Worm (Caenorhabditis elegans) whole organism, L1 larva: ENCODE measurements around the gene apn-1.
A peak's percentile ranks its signal among the peaks of the same experiment; 100 is the strongest.

Experiments used
- C04F5.9 ChIP-seq: sonication (generic microtip); optimal IDR thresholded peaks from 2 replicates; lab custom pipeline; 2016; ENCODE audit warnings: missing genetic modification characterization, missing compliant biosample characterization
- C16A3.4 ChIP-seq: fragments of 150-350 bp; optimal IDR thresholded peaks from 2 replicates; lab custom pipeline; 2014; ENCODE audit warnings: missing biosample characterization, missing genetic modification characterization
- aha-1 ChIP-seq: fragments of 150-350 bp; optimal IDR thresholded peaks from 2 replicates; lab custom pipeline; 2014; ENCODE audit warnings: missing biosample characterization, missing genetic modification characterization
- alr-1 ChIP-seq: fragments of 200-800 bp; sonication (Bioruptor generic); optimal IDR thresholded peaks from 2 replicates; lab custom pipeline; 2018; ENCODE audit warnings: borderline replicate concordance, mild to moderate bottlenecking, missing genetic modification characterization, missing compliant biosample characterization
- ama-1 ChIP-seq: fragments of 150-350 bp; optimal IDR thresholded peaks from 2 replicates; lab custom pipeline; 2014
- blmp-1 ChIP-seq: fragments of 150-350 bp; optimal IDR thresholded peaks from 2 replicates; lab custom pipeline; 2014; ENCODE audit warnings: missing biosample characterization, missing genetic modification characterization
- ceh-8 ChIP-seq: fragments of 200-800 bp; sonication (Bioruptor generic); optimal IDR thresholded peaks from 2 replicates; lab custom pipeline; 2018; ENCODE audit warnings: mild to moderate bottlenecking, missing genetic modification characterization, moderate library complexity, missing compliant biosample characterization
- ceh-82 ChIP-seq, 3 experiments: fragments of 150-350 bp in 1 of 3; sonication (generic microtip) in 2 of 3; optimal IDR thresholded peaks; 2 replicates each; lab custom pipeline; 2014 to 2017; ENCODE audit warnings: missing biosample characterization in 3 of 3, missing genetic modification characterization in 3 of 3
- ceh-90 ChIP-seq: sonication (generic microtip); optimal IDR thresholded peaks from 2 replicates; lab custom pipeline; 2016; ENCODE audit warnings: missing genetic modification characterization, missing compliant biosample characterization
- ces-1 ChIP-seq: fragments of 150-350 bp; optimal IDR thresholded peaks from 2 replicates; lab custom pipeline; 2014; ENCODE audit warnings: missing biosample characterization, missing genetic modification reagents, missing genetic modification characterization
- dpl-1 ChIP-seq, 3 experiments: fragments of 150-350 bp in 2 of 3; sonication (generic microtip) in 1 of 3; optimal IDR thresholded peaks; 2 replicates each; lab custom pipeline; 2014 to 2017; ENCODE audit warnings: missing biosample characterization in 3 of 3, missing genetic modification characterization in 3 of 3, missing genetic modification reagents in 3 of 3
- dsc-1 ChIP-seq: sonication (generic microtip); optimal IDR thresholded peaks from 2 replicates; lab custom pipeline; 2016; ENCODE audit warnings: mild to moderate bottlenecking, missing genetic modification characterization, missing compliant biosample characterization
- efl-1 ChIP-seq, 4 experiments: fragments of 150-350 bp; optimal IDR thresholded peaks in 3 of 4; peaks in 1 of 4; 1 replicate in 1 of 4; 2 replicates in 3 of 4; lab custom pipeline; 2014; ENCODE audit warnings: missing biosample characterization in 2 of 4, missing genetic modification characterization in 2 of 4, missing genetic modification reagents in 2 of 4
- elt-2 ChIP-seq: sonication (generic microtip); optimal IDR thresholded peaks from 2 replicates; lab custom pipeline; 2016; ENCODE audit warnings: missing genetic modification characterization, mild to moderate bottlenecking, inconsistent platforms, missing compliant biosample characterization, missing genetic modification reagents
- elt-3 ChIP-seq, 6 experiments: fragments of 150-350 bp in 1 of 6; sonication (generic microtip); optimal IDR thresholded peaks; 2 replicates each; lab custom pipeline; 2017 to 2018; ENCODE audit warnings: missing biosample characterization in 6 of 6, missing genetic modification characterization in 6 of 6, inconsistent platforms in 1 of 6
- ets-5 ChIP-seq: fragments of 200-800 bp; sonication (Bioruptor generic); IDR thresholded peaks from 2 replicates; pipeline ENCODE4 v1.3.6; 2022; ENCODE audit warnings: missing genetic modification characterization, missing compliant biosample characterization
- fkh-10 ChIP-seq: sonication (generic microtip); optimal IDR thresholded peaks from 2 replicates; lab custom pipeline; 2017; ENCODE audit warnings: missing biosample characterization, missing genetic modification reagents, missing genetic modification characterization
- fkh-8 ChIP-seq: sonication (generic microtip); optimal IDR thresholded peaks from 2 replicates; lab custom pipeline; 2016; ENCODE audit warnings: mild to moderate bottlenecking, missing genetic modification characterization, missing compliant biosample characterization
- hpl-2 ChIP-seq: fragments of 150-350 bp; optimal IDR thresholded peaks from 2 replicates; lab custom pipeline; 2014; ENCODE audit warnings: missing biosample characterization, missing genetic modification reagents, missing genetic modification characterization
- jun-1 ChIP-seq: fragments of 150-350 bp; optimal IDR thresholded peaks from 2 replicates; lab custom pipeline; 2014; ENCODE audit warnings: missing biosample characterization, missing genetic modification reagents, missing genetic modification characterization
- lin-13 ChIP-seq: fragments of 150-350 bp; optimal IDR thresholded peaks from 2 replicates; lab custom pipeline; 2014; ENCODE audit warnings: missing biosample characterization, missing genetic modification reagents, missing genetic modification characterization
- lin-14 ChIP-seq: fragments of 200-800 bp; sonication (Bioruptor generic); optimal IDR thresholded peaks from 2 replicates; lab custom pipeline; 2018; ENCODE audit warnings: mild to moderate bottlenecking, missing genetic modification characterization, moderate library complexity, missing compliant biosample characterization
- lin-15B ChIP-seq: fragments of 150-350 bp; sonication (generic microtip); optimal IDR thresholded peaks from 3 replicates; lab custom pipeline; 2014; ENCODE audit warnings: missing biosample characterization, missing genetic modification characterization
- lin-35 ChIP-seq, 2 experiments: fragments of 150-350 bp; optimal IDR thresholded peaks; 2 replicates each; lab custom pipeline; 2014; ENCODE audit warnings: missing biosample characterization in 2 of 2, missing genetic modification characterization in 2 of 2, missing genetic modification reagents in 2 of 2
- lin-39 ChIP-seq: fragments of 150-350 bp; optimal IDR thresholded peaks from 2 replicates; lab custom pipeline; 2014; ENCODE audit warnings: missing biosample characterization, missing genetic modification reagents, missing genetic modification characterization
- lir-3 ChIP-seq: sonication (generic microtip); optimal IDR thresholded peaks from 2 replicates; lab custom pipeline; 2016; ENCODE audit warnings: mild to moderate bottlenecking, missing genetic modification characterization, moderate library complexity, missing compliant biosample characterization; ENCODE audit not compliant: poor library complexity
- lsy-2 ChIP-seq, 2 experiments: fragments of 150-350 bp; optimal IDR thresholded peaks; 2 replicates each; lab custom pipeline; 2014; ENCODE audit warnings: missing biosample characterization in 2 of 2, missing genetic modification characterization in 2 of 2
- mdl-1 ChIP-seq, 2 experiments: fragments of 150-350 bp; optimal IDR thresholded peaks; 2 replicates each; lab custom pipeline; 2014 to 2017; ENCODE audit warnings: missing biosample characterization in 2 of 2, missing genetic modification characterization in 2 of 2, inconsistent platforms in 1 of 2
- mep-1 ChIP-seq: fragments of 150-350 bp; optimal IDR thresholded peaks from 2 replicates; lab custom pipeline; 2014; ENCODE audit warnings: missing biosample characterization, missing genetic modification characterization
- nhr-12 ChIP-seq: sonication (generic microtip); optimal IDR thresholded peaks from 2 replicates; lab custom pipeline; 2017; ENCODE audit warnings: missing biosample characterization, missing genetic modification characterization
- nhr-19 ChIP-seq: fragments of 200-800 bp; sonication (Bioruptor generic); conservative IDR thresholded peaks from 2 replicates; pipeline ENCODE4 v1.3.6; 2022; ENCODE audit warnings: missing genetic modification characterization, missing compliant biosample characterization
- nhr-20 ChIP-seq: sonication (generic microtip); optimal IDR thresholded peaks from 2 replicates; lab custom pipeline; 2016; ENCODE audit warnings: mild to moderate bottlenecking, missing genetic modification characterization, missing compliant biosample characterization
- nhr-237 ChIP-seq: fragments of 150-350 bp; optimal IDR thresholded peaks from 2 replicates; lab custom pipeline; 2014; ENCODE audit warnings: missing biosample characterization, missing genetic modification characterization
- nhr-28 ChIP-seq: fragments of 150-350 bp; optimal IDR thresholded peaks from 2 replicates; lab custom pipeline; 2014; ENCODE audit warnings: missing biosample characterization, missing genetic modification characterization
- nhr-47 ChIP-seq: sonication (generic microtip); optimal IDR thresholded peaks from 2 replicates; lab custom pipeline; 2016; ENCODE audit warnings: mild to moderate bottlenecking, missing genetic modification characterization, moderate library complexity, missing compliant biosample characterization
- nhr-71 ChIP-seq: sonication (generic microtip); optimal IDR thresholded peaks from 2 replicates; lab custom pipeline; 2016; ENCODE audit warnings: mild to moderate bottlenecking, missing genetic modification characterization, moderate library complexity, missing compliant biosample characterization
- nhr-77 ChIP-seq: fragments of 150-350 bp; optimal IDR thresholded peaks from 2 replicates; lab custom pipeline; 2014; ENCODE audit warnings: missing biosample characterization, missing genetic modification characterization
- nhr-84 ChIP-seq: sonication (generic microtip); optimal IDR thresholded peaks from 2 replicates; lab custom pipeline; 2017; ENCODE audit warnings: missing biosample characterization, missing genetic modification characterization
- rnt-1 ChIP-seq: sonication (generic microtip); optimal IDR thresholded peaks from 2 replicates; lab custom pipeline; 2016; ENCODE audit warnings: mild to moderate bottlenecking, missing genetic modification characterization, moderate library complexity, missing compliant biosample characterization
- skn-1 ChIP-seq: fragments of 150-350 bp; optimal IDR thresholded peaks from 2 replicates; lab custom pipeline; 2014; ENCODE audit warnings: missing biosample characterization, missing genetic modification characterization
- snpc-4 ChIP-seq: fragments of 150-350 bp; optimal IDR thresholded peaks from 2 replicates; lab custom pipeline; 2014; ENCODE audit warnings: missing biosample characterization, missing genetic modification characterization
- snu-23 ChIP-seq: sonication (generic microtip); optimal IDR thresholded peaks from 2 replicates; lab custom pipeline; 2016; ENCODE audit warnings: missing genetic modification characterization, missing compliant biosample characterization
- sox-4 ChIP-seq: sonication (generic microtip); optimal IDR thresholded peaks from 2 replicates; lab custom pipeline; 2016; ENCODE audit warnings: missing genetic modification characterization, missing compliant biosample characterization
- sptf-1 ChIP-seq: fragments of 150-350 bp; optimal IDR thresholded peaks from 2 replicates; lab custom pipeline; 2014; ENCODE audit warnings: missing biosample characterization, missing genetic modification characterization
- sup-37 ChIP-seq: fragments of 200-800 bp; sonication (Bioruptor generic); optimal IDR thresholded peaks from 2 replicates; lab custom pipeline; 2018; ENCODE audit warnings: mild to moderate bottlenecking, missing genetic modification characterization, missing compliant biosample characterization
- swsn-7 ChIP-seq: sonication (generic microtip); optimal IDR thresholded peaks from 2 replicates; lab custom pipeline; 2016; ENCODE audit warnings: missing genetic modification characterization, missing compliant biosample characterization
- tbx-2 ChIP-seq: sonication (generic microtip); optimal IDR thresholded peaks from 2 replicates; lab custom pipeline; 2016; ENCODE audit warnings: missing genetic modification characterization, missing compliant biosample characterization
- unc-30 ChIP-seq: sonication (generic microtip); optimal IDR thresholded peaks from 2 replicates; lab custom pipeline; 2017; ENCODE audit warnings: missing biosample characterization, missing genetic modification characterization
- vab-15 ChIP-seq: sonication (generic microtip); optimal IDR thresholded peaks from 2 replicates; lab custom pipeline; 2017; ENCODE audit warnings: missing genotype, mild to moderate bottlenecking, missing genetic modification characterization, missing compliant biosample characterization
- xbp-1 ChIP-seq: sonication (generic microtip); optimal IDR thresholded peaks from 2 replicates; lab custom pipeline; 2016; ENCODE audit warnings: missing genetic modification characterization, missing compliant biosample characterization
- ztf-11 ChIP-seq, 2 experiments: sonication (generic microtip); optimal IDR thresholded peaks; 2 replicates each; lab custom pipeline; 2016 to 2017; ENCODE audit warnings: missing genetic modification characterization in 2 of 2, missing biosample characterization in 1 of 2, missing compliant biosample characterization in 1 of 2

apn-1 gene

DNA sequence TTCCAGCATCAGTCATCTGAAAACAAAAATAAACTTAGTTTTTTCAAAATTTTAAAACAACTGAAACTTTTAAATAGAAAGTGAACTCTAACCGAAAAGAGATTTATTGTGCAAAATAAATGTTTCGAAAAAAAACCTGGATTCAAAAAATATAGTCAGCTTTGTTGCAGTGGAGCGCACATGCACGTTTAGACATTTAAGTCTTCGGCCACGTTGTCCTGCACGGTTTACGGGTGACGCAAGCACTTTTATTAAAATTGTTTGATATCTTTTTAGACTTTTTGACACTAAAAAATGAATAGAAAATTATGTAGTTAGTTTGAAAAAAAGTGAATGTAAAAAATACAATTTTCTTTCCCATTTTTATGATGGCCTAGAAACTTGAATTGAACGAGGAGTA, 7.9 kb upstream of the apn-1 start, which contains the start of the genes ubh-4 and algn-6 (continued):
- TF ChIP-seq nhr-19 (peak; percentile 50), C04F5.9 (no peak), lin-35 (GFP tag; optimal IDR thresholded peaks at IDR 0.05; lab: Kevin White, UChicago) (peak; percentile 62 to 80), hpl-2 (GFP tag; lab: Kevin White, UChicago) (no peak), aha-1 (no peak), sox-4 (tag; lab: Kevin White, UChicago) (no peak), C16A3.4 (tag; lab: Kevin White, UChicago) (peak; percentile 82), mep-1 (peak; percentile 78), nhr-12 (tag; lab: Kevin White, UChicago) (no peak), unc-30 (tag; lab: Kevin White, UChicago) (no peak), ces-1 (GFP tag; lab: Kevin White, UChicago) (no peak), lin-39 (tag; lab: Kevin White, UChicago) (no peak), tbx-2 (tag; lab: Kevin White, UChicago) (peak; percentile 53), fkh-10 (GFP tag; lab: Kevin White, UChicago) (no peak), lin-14 (GFP tag; lab: Kevin White, UChicago) (peak; percentile 76), dsc-1 (tag; lab: Kevin White, UChicago) (peak; percentile 28), ceh-8 (GFP tag; lab: Kevin White, UChicago) (no peak), ceh-82 (tag; optimal IDR thresholded peaks at IDR 0.05; lab: Kevin White, UChicago) (no peak), nhr-77 (peak; percentile 38), ceh-90 (tag; lab: Kevin White, UChicago) (peak; percentile 66), elt-3 (tag; optimal IDR thresholded peaks at IDR 0.05; lab: Kevin White, UChicago) (peak in 1 of 6 experiments; percentile 49), lsy-2 (tag; optimal IDR thresholded peaks at IDR 0.05; lab: Kevin White, UChicago) (peak; percentile 81 to 96), elt-2 (tag; lab: Kevin White, UChicago) (no peak), ama-1 (no peak), fkh-8 (tag; lab: Kevin White, UChicago) (peak; percentile 49), sup-37 (GFP tag; lab: Kevin White, UChicago) (no peak), nhr-237 (no peak), lir-3 (peak; percentile 80), nhr-28 (tag; lab: Kevin White, UChicago) (no peak), ztf-11 (tag; optimal IDR thresholded peaks at IDR 0.05; lab: Kevin White, UChicago) (peak in 1 of 2 experiments; percentile 43), nhr-71 (tag; lab: Kevin White, UChicago) (peak; percentile 72)

- peak; percentile 23 for TF ChIP-seq xbp-1 (tag; lab: Kevin White, UChicago)
- TF ChIP-seq nhr-71 (tag; lab: Kevin White, UChicago): peak; percentile 36
- peak; percentile 30 to 60 for TF ChIP-seq lin-35 (GFP tag; optimal IDR thresholded peaks at IDR 0.05; lab: Kevin White, UChicago)
- peak; percentile 0 for TF ChIP-seq lin-13 (GFP tag; lab: Kevin White, UChicago)
- no peak for TF ChIP-seq snpc-4 (tag; lab: Kevin White, UChicago)
- TF ChIP-seq swsn-7 (tag; lab: Kevin White, UChicago): peak; percentile 48
- TF ChIP-seq vab-15: no peak
- no peak for TF ChIP-seq sptf-1 (tag; lab: Kevin White, UChicago)
- peak; percentile 18 for TF ChIP-seq C16A3.4 (tag; lab: Kevin White, UChicago)
- TF ChIP-seq ets-5 (GFP tag; lab: Robert Waterston, UW): no peak
- TF ChIP-seq jun-1: no peak
- TF ChIP-seq ces-1 (GFP tag; lab: Kevin White, UChicago): no peak
- peak; percentile 21 for TF ChIP-seq skn-1 (tag; lab: Kevin White, UChicago)
- TF ChIP-seq lin-15B (tag; lab: Kevin White, UChicago): peak; percentile 72
- peak; percentile 65 to 74 for TF ChIP-seq lsy-2 (tag; optimal IDR thresholded peaks at IDR 0.05; lab: Kevin White, UChicago)
- TF ChIP-seq ceh-82 (tag; optimal IDR thresholded peaks at IDR 0.05; lab: Kevin White, UChicago): peak in 1 of 3 experiments; percentile 16
- peak; percentile 42 for TF ChIP-seq lir-3
- no peak for TF ChIP-seq nhr-84 (tag; lab: Kevin White, UChicago)
- TF ChIP-seq dpl-1 (GFP tag; optimal IDR thresholded peaks at IDR 0.05; lab: Kevin White, UChicago): peak in 2 of 3 experiments; percentile 12 to 42
- peak; percentile 13 for TF ChIP-seq rnt-1 (tag; lab: Kevin White, UChicago)
- TF ChIP-seq mdl-1 (tag; optimal IDR thresholded peaks at IDR 0.05; lab: Kevin White, UChicago): no peak
- no peak for TF ChIP-seq alr-1
- peak; percentile 30 for TF ChIP-seq lin-14 (GFP tag; lab: Kevin White, UChicago)
- TF ChIP-seq blmp-1: peak; percentile 48
- peak; percentile 27 for TF ChIP-seq nhr-47 (tag; lab: Kevin White, UChicago)
- peak; percentile 43 for TF ChIP-seq snu-23 (GFP tag; lab: Kevin White, UChicago)
- TF ChIP-seq nhr-20 (tag; lab: Kevin White, UChicago): peak; percentile 32
- TF ChIP-seq elt-2 (tag; lab: Kevin White, UChicago): no peak
- TF ChIP-seq efl-1 (optimal IDR thresholded peaks at IDR 0.05; lab: Kevin White, UChicago): peak; percentile 21 to 38
- TF ChIP-seq efl-1 (GFP tag; optimal IDR thresholded peaks at IDR 0.05 in 1 of 2; lab: Kevin White, UChicago): peak; percentile 47 to 68
Observed at ce11 chrII:8041642-8042041, 5.7 kb upstream of the apn-1 start.
